Worm (Caenorhabditis elegans): Measurements from ENCODE around the gene atx-3.

atx-3 gene

DNA sequence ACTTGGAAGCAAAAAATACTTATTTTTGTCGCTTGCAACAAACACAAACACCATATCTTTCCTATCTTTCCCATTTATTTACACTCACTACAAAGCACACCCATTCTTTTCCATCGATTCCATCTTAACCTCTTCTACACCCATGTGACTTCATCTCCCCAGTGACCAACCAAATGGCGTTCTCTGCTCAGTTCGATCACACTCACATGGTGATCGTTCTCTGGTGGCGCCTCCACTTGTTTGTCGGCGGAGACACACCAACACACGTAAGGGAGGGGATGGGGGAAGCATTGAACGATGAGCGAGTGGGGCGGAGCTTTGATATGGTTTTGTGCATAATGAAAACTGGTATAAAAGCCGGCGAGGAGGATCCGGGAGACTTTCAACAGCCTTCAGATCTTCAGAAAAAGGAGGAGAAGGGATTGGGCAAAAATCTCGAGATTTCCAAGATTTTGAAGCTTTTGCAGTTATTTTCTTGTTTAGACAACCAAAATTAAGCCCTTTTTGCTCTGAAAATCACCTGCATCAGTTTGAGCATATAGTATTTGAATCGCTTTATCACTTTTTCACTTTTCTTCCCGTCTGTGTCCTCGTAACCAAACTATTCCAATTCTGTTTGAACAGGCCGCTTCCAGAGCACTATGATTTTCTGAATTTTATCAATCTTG, 10.6 kb downstream of the atx-3 start (continued):
- TF ChIP-seq egl-13 (tag; optimal IDR thresholded peaks at IDR 0.05): no peak
- no peak for TF ChIP-seq aly-2 (tag; optimal IDR thresholded peaks at IDR 0.05)
- TF ChIP-seq vab-15 (tag; optimal IDR thresholded peaks at IDR 0.05): no peak
- TF ChIP-seq mdl-1 (tag; optimal IDR thresholded peaks at IDR 0.05): peak in 1 of 2 experiments; percentile 99
- no peak for TF ChIP-seq ceh-90 (tag; optimal IDR thresholded peaks at IDR 0.05)
- no peak for TF ChIP-seq isw-1 (GFP tag; IDR thresholded peaks at IDR 0.05)
- peak; percentile 53 to 65 for TF ChIP-seq efl-1 (optimal IDR thresholded peaks at IDR 0.05)
- peak; percentile 60 to 96 for TF ChIP-seq efl-1 (GFP tag; optimal IDR thresholded peaks at IDR 0.05 in 1 of 2)
- no peak for TF ChIP-seq efl-3 (GFP tag; optimal IDR thresholded peaks at IDR 0.05)
- no peak for TF ChIP-seq unc-98 (GFP tag; IDR thresholded peaks at IDR 0.05)
- TF ChIP-seq C04F5.9 (tag; optimal IDR thresholded peaks at IDR 0.05): peak; percentile 43
- TF ChIP-seq nhr-11 (tag; optimal IDR thresholded peaks at IDR 0.05): peak; percentile 67
- TF ChIP-seq lin-14 (GFP tag; optimal IDR thresholded peaks at IDR 0.05): peak; percentile 93
- peak; percentile 76 to 87 for TF ChIP-seq lsy-2 (tag; optimal IDR thresholded peaks at IDR 0.05)
- TF ChIP-seq lin-15B (tag; optimal IDR thresholded peaks at IDR 0.05): no peak
- peak; percentile 92 for TF ChIP-seq snu-23 (GFP tag; optimal IDR thresholded peaks at IDR 0.05)
- TF ChIP-seq aha-1 (tag; optimal IDR thresholded peaks at IDR 0.05): peak; percentile 0
- peak; percentile 53; the same call in 1 of the 2 replicates for TF ChIP-seq ceh-88 (GFP tag; IDR thresholded peaks at IDR 0.05)
- no peak for TF ChIP-seq pag-3 (tag; optimal IDR thresholded peaks at IDR 0.05; ENCODE audit: borderline replicate concordance, insufficient read depth)
- TF ChIP-seq ztf-4 (tag; optimal IDR thresholded peaks at IDR 0.05): peak; percentile 73
- TF ChIP-seq sup-37 (GFP tag; optimal IDR thresholded peaks at IDR 0.05): peak; percentile 53
- no peak for TF ChIP-seq unc-86 (tag; optimal IDR thresholded peaks at IDR 0.05)
- no peak for TF ChIP-seq ceh-8 (GFP tag; optimal IDR thresholded peaks at IDR 0.05)
- TF ChIP-seq sptf-1 (tag; optimal IDR thresholded peaks at IDR 0.05): no peak
- TF ChIP-seq pqm-1 (tag; optimal IDR thresholded peaks at IDR 0.05): peak; percentile 66
- no peak for TF ChIP-seq nhr-84 (tag; optimal IDR thresholded peaks at IDR 0.05)
- no peak for TF ChIP-seq hlh-17 (GFP tag; optimal IDR thresholded peaks at IDR 0.05; ENCODE audit: borderline replicate concordance)
- no peak for TF ChIP-seq unc-62 (GFP tag; optimal IDR thresholded peaks at IDR 0.05)
- TF ChIP-seq fkh-10 (GFP tag; optimal IDR thresholded peaks at IDR 0.05): no peak
- TF ChIP-seq irx-1 (tag; optimal IDR thresholded peaks at IDR 0.05): peak; percentile 52
- TF ChIP-seq nhr-90 (tag; optimal IDR thresholded peaks at IDR 0.05; ENCODE audit: poor library complexity): peak; percentile 82
- TF ChIP-seq jun-1 (tag; optimal IDR thresholded peaks at IDR 0.05): peak; percentile 71
- no peak for TF ChIP-seq F16B12.6 (tag; optimal IDR thresholded peaks at IDR 0.05)
- TF ChIP-seq rnt-1 (tag; optimal IDR thresholded peaks at IDR 0.05): peak; percentile 84
- TF ChIP-seq hlh-4 (tag; optimal IDR thresholded peaks at IDR 0.05): no peak
- TF ChIP-seq zag-1 (tag; optimal IDR thresholded peaks at IDR 0.05): no peak
- TF ChIP-seq ceh-82 (tag; optimal IDR thresholded peaks at IDR 0.05): peak in 1 of 3 experiments; percentile 44
- peak; percentile 80 for TF ChIP-seq mep-1 (tag; optimal IDR thresholded peaks at IDR 0.05)
- TF ChIP-seq egl-27 (tag; optimal IDR thresholded peaks at IDR 0.05): no peak
- no peak for TF ChIP-seq ets-5 (GFP tag; IDR thresholded peaks at IDR 0.05)
- peak; percentile 71 for TF ChIP-seq lir-3 (tag; optimal IDR thresholded peaks at IDR 0.05; ENCODE audit: poor library complexity)
- TF ChIP-seq pax-3 (tag; optimal IDR thresholded peaks at IDR 0.05): peak; percentile 7
- peak; percentile 89 for TF ChIP-seq tbx-2 (tag; optimal IDR thresholded peaks at IDR 0.05)
- peak; percentile 96 for TF ChIP-seq nhr-20 (tag; optimal IDR thresholded peaks at IDR 0.05)
- peak; percentile 70 for TF ChIP-seq lin-39 (tag; optimal IDR thresholded peaks at IDR 0.05)
- peak; percentile 97 for TF ChIP-seq nhr-71 (tag; optimal IDR thresholded peaks at IDR 0.05)
- peak; percentile 67 for TF ChIP-seq sox-4 (tag; optimal IDR thresholded peaks at IDR 0.05)
- TF ChIP-seq dpl-1 (GFP tag; optimal IDR thresholded peaks at IDR 0.05): peak; percentile 50 to 72 (median 66)
- TF ChIP-seq C34B4.2 (tag; optimal IDR thresholded peaks at IDR 0.05): no peak
- no peak for TF ChIP-seq ces-1 (GFP tag; optimal IDR thresholded peaks at IDR 0.05)
- TF ChIP-seq elt-2 (tag; optimal IDR thresholded peaks at IDR 0.05): peak; percentile 86
- no peak for TF ChIP-seq tlp-1 (tag; optimal IDR thresholded peaks at IDR 0.05)

Data from whole organism, L1 larva.